Worm (Caenorhabditis elegans) whole organism, L2 larva: ENCODE results near the gene C04C3.14.

Experiments
- C34F6.9 ChIP-seq: fragments of 150-350 bp; optimal IDR thresholded peaks from 2 replicates; lab custom pipeline; 2014; ENCODE audit warnings: missing biosample characterization, missing genetic modification characterization
- R02D3.7 ChIP-seq: fragments of 150-350 bp; optimal IDR thresholded peaks from 2 replicates; lab custom pipeline; 2014; ENCODE audit warnings: missing biosample characterization, missing genetic modification characterization
- Y55F3AM.14 ChIP-seq: fragments of 200-800 bp; sonication (Bioruptor generic); optimal IDR thresholded peaks from 2 replicates; lab custom pipeline; 2018; ENCODE audit warnings: mild to moderate bottlenecking, missing genetic modification characterization, missing compliant biosample characterization
- ZK546.5 ChIP-seq: sonication (generic microtip); optimal IDR thresholded peaks from 2 replicates; lab custom pipeline; 2017; ENCODE audit warnings: missing biosample characterization, missing genetic modification characterization
- alr-1 ChIP-seq: fragments of 150-350 bp; optimal IDR thresholded peaks from 2 replicates; lab custom pipeline; 2014; ENCODE audit warnings: missing biosample characterization, missing genetic modification characterization
- aly-2 ChIP-seq: fragments of 150-350 bp; optimal IDR thresholded peaks from 2 replicates; lab custom pipeline; 2014; ENCODE audit warnings: missing biosample characterization, missing genetic modification characterization
- ama-1 ChIP-seq: fragments of 150-350 bp; optimal IDR thresholded peaks from 2 replicates; lab custom pipeline; 2018; ENCODE audit warnings: inconsistent platforms
- blmp-1 ChIP-seq: sonication (generic microtip); optimal IDR thresholded peaks from 2 replicates; lab custom pipeline; 2017; ENCODE audit warnings: missing genetic modification characterization, mild to moderate bottlenecking, missing compliant biosample characterization, antibody characterized with exemption, moderate library complexity; ENCODE audit not compliant: insufficient read depth
- ceh-16 ChIP-seq: fragments of 150-350 bp; optimal IDR thresholded peaks from 2 replicates; lab custom pipeline; 2014; ENCODE audit warnings: missing biosample characterization, missing genetic modification characterization
- crh-2 ChIP-seq: sonication (generic microtip); optimal IDR thresholded peaks from 2 replicates; lab custom pipeline; 2017; ENCODE audit warnings: missing biosample characterization, missing genetic modification characterization
- egl-27 ChIP-seq: sonication (generic microtip); optimal IDR thresholded peaks from 3 replicates; lab custom pipeline; 2017; ENCODE audit warnings: missing biosample characterization, missing genetic modification reagents, missing genetic modification characterization
- fos-1 ChIP-seq: fragments of 150-350 bp; optimal IDR thresholded peaks from 2 replicates; lab custom pipeline; 2014; ENCODE audit warnings: missing biosample characterization, missing genetic modification characterization
- gmeb-1 ChIP-seq: fragments of 150-350 bp; optimal IDR thresholded peaks from 2 replicates; lab custom pipeline; 2014; ENCODE audit warnings: missing biosample characterization, missing genetic modification characterization
- lin-11 ChIP-seq: fragments of 150-350 bp; sonication (generic microtip); optimal IDR thresholded peaks from 2 replicates; lab custom pipeline; 2014; ENCODE audit warnings: missing biosample characterization, missing genetic modification characterization, inconsistent platforms, mixed read lengths
- lin-13 ChIP-seq: fragments of 150-350 bp; optimal IDR thresholded peaks from 2 replicates; lab custom pipeline; 2014; ENCODE audit warnings: missing biosample characterization, missing genetic modification reagents, missing genetic modification characterization
- lin-39 ChIP-seq: fragments of 150-350 bp; optimal IDR thresholded peaks from 2 replicates; lab custom pipeline; 2014; ENCODE audit warnings: missing biosample characterization, missing genetic modification reagents, missing genetic modification characterization
- lsy-2 ChIP-seq, 2 experiments: fragments of 150-350 bp in 1 of 2; sonication (generic microtip) in 1 of 2; optimal IDR thresholded peaks; 2 replicates each; lab custom pipeline; 2014 to 2017; ENCODE audit warnings: missing biosample characterization in 2 of 2, missing genetic modification characterization in 2 of 2
- mab-5 ChIP-seq: fragments of 150-350 bp; optimal IDR thresholded peaks from 2 replicates; lab custom pipeline; 2014; ENCODE audit warnings: missing biosample characterization, missing genetic modification characterization
- mbf-1 ChIP-seq: sonication (generic microtip); optimal IDR thresholded peaks from 2 replicates; lab custom pipeline; 2017; ENCODE audit warnings: missing biosample characterization, missing genetic modification characterization
- mdl-1 ChIP-seq, 2 experiments: fragments of 150-350 bp in 1 of 2; sonication (generic microtip) in 1 of 2; optimal IDR thresholded peaks; 2 replicates each; lab custom pipeline; 2017; ENCODE audit warnings: missing biosample characterization in 2 of 2, missing genetic modification characterization in 2 of 2
- nhr-10 ChIP-seq: sonication (generic microtip); optimal IDR thresholded peaks from 2 replicates; lab custom pipeline; 2017; ENCODE audit warnings: missing biosample characterization, missing genetic modification characterization
- nhr-25 ChIP-seq: fragments of 150-350 bp; sonication (generic microtip); optimal IDR thresholded peaks from 3 replicates; lab custom pipeline; 2014; ENCODE audit warnings: missing biosample characterization, missing genetic modification characterization
- nhr-6 ChIP-seq: fragments of 150-350 bp; optimal IDR thresholded peaks from 2 replicates; lab custom pipeline; 2014; ENCODE audit warnings: missing biosample characterization, missing genetic modification characterization
- sem-4 ChIP-seq: fragments of 150-350 bp; optimal IDR thresholded peaks from 2 replicates; lab custom pipeline; 2014; ENCODE audit warnings: missing biosample characterization, missing genetic modification reagents, missing genetic modification characterization
- sma-3 ChIP-seq: sonication (generic microtip); optimal IDR thresholded peaks from 2 replicates; lab custom pipeline; 2016; ENCODE audit warnings: missing genetic modification reagents, missing genetic modification characterization, missing compliant biosample characterization
- unc-39 ChIP-seq: fragments of 150-350 bp; optimal IDR thresholded peaks from 2 replicates; lab custom pipeline; 2014; ENCODE audit warnings: missing biosample characterization, missing genetic modification characterization
- unc-55 ChIP-seq: fragments of 150-350 bp; sonication (generic microtip); optimal IDR thresholded peaks from 3 replicates; lab custom pipeline; 2014; ENCODE audit warnings: missing biosample characterization, missing genetic modification reagents, missing genetic modification characterization
- ztf-1 ChIP-seq: fragments of 200-800 bp; sonication (Bioruptor generic); conservative IDR thresholded peaks from 2 replicates; pipeline ENCODE4 v1.3.6; 2022; ENCODE audit warnings: missing genetic modification characterization, missing compliant biosample characterization

Gene C04C3.14

ce11 chrIV:3363221-3363620, 32.5 kb upstream of the C04C3.14 start, which contains the start of gene Y55H10A.2:
TSS of gene Y55H10A.2 (plus strand) at chrIV:3363521.
- TF ChIP-seq lin-13 (GFP tag; lab: Kevin White, UChicago) (no peak), sem-4 (tag; lab: Kevin White, UChicago) (no peak), nhr-25 (tag; lab: Kevin White, UChicago) (no peak), alr-1 (tag; lab: Kevin White, UChicago) (no peak)

- TF ChIP-seq gmeb-1 (tag; lab: Kevin White, UChicago) (no peak), lsy-2 (tag; optimal IDR thresholded peaks at IDR 0.05; lab: Kevin White, UChicago) (no peak), fos-1 (no peak), blmp-1 (tag; lab: Kevin White, UChicago) (no peak), Y55F3AM.14 (GFP tag; lab: Kevin White, UChicago) (no peak), crh-2 (tag; lab: Kevin White, UChicago) (no peak)
- TF ChIP-seq, all 48 proteins: peak for 0
Observed at ce11 chrIV:3363784-3364183, 31.9 kb upstream of the C04C3.14 start.

- TF ChIP-seq unc-39 (tag; lab: Kevin White, UChicago) (no peak), nhr-25 (tag; lab: Kevin White, UChicago) (no peak), crh-2 (tag; lab: Kevin White, UChicago) (peak; percentile 20), ztf-1 (GFP tag; lab: Robert Waterston, UW) (no peak), mab-5 (no peak), fos-1 (peak; percentile 8), lsy-2 (tag; optimal IDR thresholded peaks at IDR 0.05; lab: Kevin White, UChicago) (peak in 1 of 2 experiments; percentile 42), C34F6.9 (tag; lab: Kevin White, UChicago) (peak; percentile 11), unc-55 (peak; percentile 34)
Observed at ce11 chrIV:3368638-3369247, 26.9 kb upstream of the C04C3.14 start, which contains the start of gene vha-19. TSS of gene vha-19 (plus strand) at chrIV:3369197.

ce11 chrIV:3373370-3373769, 22.3 kb upstream of the C04C3.14 start:
- no peak for TF ChIP-seq egl-27 (tag; lab: Kevin White, UChicago)
- peak; percentile 2 for TF ChIP-seq gmeb-1 (tag; lab: Kevin White, UChicago)

ce11 chrIV:3378080-3378804, 17.4 kb upstream of the C04C3.14 start, which contains the start of gene otub-4:
TSS of gene otub-4 (minus strand) at chrIV:3378130.
- no peak for TF ChIP-seq mbf-1 (tag; lab: Kevin White, UChicago)
- peak; percentile 15 for TF ChIP-seq unc-55
- TF ChIP-seq lin-39 (tag; lab: Kevin White, UChicago), result no peak

ce11 chrIV:3382338-3382907, 13.3 kb upstream of the C04C3.14 start, which contains the start of gene B0546.3:
TSS of gene B0546.3 (minus strand) at chrIV:3382841.
- TF ChIP-seq lsy-2 (tag; optimal IDR thresholded peaks at IDR 0.05; lab: Kevin White, UChicago) (peak in 1 of 2 experiments; percentile 19), ama-1 (lab: Kevin White, UChicago) (peak; percentile 71), nhr-6 (tag; lab: Kevin White, UChicago) (no peak), aly-2 (tag; lab: Kevin White, UChicago) (no peak), nhr-10 (tag; lab: Kevin White, UChicago) (no peak)

- TF ChIP-seq R02D3.7 (tag; lab: Kevin White, UChicago) (no peak), ztf-1 (GFP tag; lab: Robert Waterston, UW) (no peak), lin-11 (no peak), sma-3 (GFP tag; lab: Kevin White, UChicago) (no peak), unc-39 (tag; lab: Kevin White, UChicago) (no peak), unc-55 (peak; percentile 16), mdl-1 (tag; optimal IDR thresholded peaks at IDR 0.05; lab: Kevin White, UChicago) (no peak), lin-39 (tag; lab: Kevin White, UChicago) (no peak), ceh-16 (no peak), mab-5 (no peak), fos-1 (no peak), crh-2 (tag; lab: Kevin White, UChicago) (no peak), lsy-2 (tag; optimal IDR thresholded peaks at IDR 0.05; lab: Kevin White, UChicago) (peak in 1 of 2 experiments; percentile 3), aly-2 (tag; lab: Kevin White, UChicago) (no peak), ZK546.5 (tag; lab: Kevin White, UChicago) (no peak), nhr-10 (tag; lab: Kevin White, UChicago) (no peak)
- TF ChIP-seq, all 48 proteins: peak for 2
Observed at ce11 chrIV:3383203-3383602, 12.5 kb upstream of the C04C3.14 start.
